Fruit fly (Drosophila melanogaster): ENCODE results near the gene SCCRO.

The SCCRO gene

DNA sequence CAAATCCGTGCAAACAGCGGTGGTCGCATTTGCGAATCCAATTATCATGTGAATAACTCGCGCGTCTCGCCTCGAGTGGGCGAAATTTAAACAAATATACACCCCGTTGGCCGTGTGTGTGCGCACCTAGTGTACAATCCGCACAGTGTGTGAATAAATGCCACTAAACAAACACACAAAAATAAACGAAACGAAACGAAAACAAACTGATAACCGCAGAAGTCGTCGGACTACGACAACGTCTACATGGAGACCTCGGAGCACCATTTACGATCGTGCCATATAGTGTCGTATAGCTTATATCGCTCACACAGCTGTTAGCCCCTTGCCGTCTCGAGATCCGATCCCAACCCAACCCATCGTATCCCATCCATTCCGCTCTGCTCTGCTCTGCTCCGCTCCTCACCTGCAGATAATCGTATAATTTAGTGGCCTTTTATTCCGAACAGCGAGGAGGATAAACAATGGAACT lies 3.3 kb downstream of the SCCRO start:
- TF ChIP-seq OdsH (GFP tag; optimal IDR thresholded peaks at IDR 0.05): peak; percentile 19
- TF ChIP-seq Myc (optimal IDR thresholded peaks at IDR 0.05): no peak
- no peak for TF ChIP-seq ey (GFP tag; optimal IDR thresholded peaks at IDR 0.05)
- TF ChIP-seq Dif (GFP tag; optimal IDR thresholded peaks at IDR 0.05; ENCODE audit: partially characterized antibody): no peak
- no peak for TF ChIP-seq lola (GFP tag; optimal IDR thresholded peaks at IDR 0.05)
- no peak for TF ChIP-seq HLH106 (tag; optimal IDR thresholded peaks at IDR 0.05)
- no peak for TF ChIP-seq CrebA (GFP tag; optimal IDR thresholded peaks at IDR 0.05; ENCODE audit: borderline replicate concordance)
- TF ChIP-seq Dfd (GFP tag; optimal IDR thresholded peaks at IDR 0.05): no peak
- TF ChIP-seq tai (GFP tag; optimal IDR thresholded peaks at IDR 0.05): no peak
- peak; percentile 28 for TF ChIP-seq jim (GFP tag; optimal IDR thresholded peaks at IDR 0.05)
- TF ChIP-seq Hr83 (GFP tag; optimal IDR thresholded peaks at IDR 0.05; ENCODE audit: poor library complexity, severe bottlenecking): peak; percentile 90
- peak; percentile 66 for TF ChIP-seq h (GFP tag; optimal IDR thresholded peaks at IDR 0.05)
- TF ChIP-seq Jra (GFP tag; optimal IDR thresholded peaks at IDR 0.05): no peak
- TF ChIP-seq CG32264 (GFP tag; optimal IDR thresholded peaks at IDR 0.05): peak; percentile 32
- TF ChIP-seq CG9705 (GFP tag; optimal IDR thresholded peaks at IDR 0.05): no peak
- peak; percentile 68 for TF ChIP-seq rgr (GFP tag; optimal IDR thresholded peaks at IDR 0.05)
- TF ChIP-seq br (GFP tag; optimal IDR thresholded peaks at IDR 0.05): peak; percentile 47
- TF ChIP-seq Rel (GFP tag; optimal IDR thresholded peaks at IDR 0.05): peak; percentile 36
- no peak for TF ChIP-seq Rel (tag; optimal IDR thresholded peaks at IDR 0.05)
- TF ChIP-seq psq (GFP tag; optimal IDR thresholded peaks at IDR 0.05): peak; percentile 66
- peak; percentile 55 for TF ChIP-seq Sp1 (GFP tag; optimal IDR thresholded peaks at IDR 0.05)

DNA sequence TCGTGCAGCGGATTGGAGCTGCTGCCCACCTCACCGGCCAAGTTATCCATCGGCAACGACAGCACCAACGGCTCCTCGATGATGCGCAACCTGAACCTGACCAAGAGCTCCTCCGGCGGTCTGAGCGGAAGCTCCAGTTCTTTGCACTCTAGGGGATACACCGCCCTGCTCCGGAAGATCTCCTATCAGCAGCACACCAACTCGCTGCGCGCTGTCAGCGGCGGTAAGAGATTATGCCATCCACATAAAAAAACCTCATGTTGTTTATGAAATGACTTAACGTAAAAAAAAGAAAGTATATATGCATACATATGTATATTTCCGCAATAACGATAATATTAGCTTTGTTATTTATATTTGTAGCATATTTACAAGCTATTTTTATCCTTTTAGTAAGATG lies 5.5 kb downstream of the SCCRO start:
- TF ChIP-seq Rel (GFP tag; optimal IDR thresholded peaks at IDR 0.05) (no peak), Rel (tag; optimal IDR thresholded peaks at IDR 0.05) (peak; percentile 77), dl (GFP tag; optimal IDR thresholded peaks at IDR 0.05; ENCODE audit: insufficient read depth in 1 of 2, partially characterized antibody in 2 of 2) (no peak), woc (GFP tag; optimal IDR thresholded peaks at IDR 0.05) (no peak), psq (GFP tag; optimal IDR thresholded peaks at IDR 0.05) (no peak), usp (GFP tag; optimal IDR thresholded peaks at IDR 0.05) (no peak), HLH106 (tag; optimal IDR thresholded peaks at IDR 0.05) (no peak)

DNA sequence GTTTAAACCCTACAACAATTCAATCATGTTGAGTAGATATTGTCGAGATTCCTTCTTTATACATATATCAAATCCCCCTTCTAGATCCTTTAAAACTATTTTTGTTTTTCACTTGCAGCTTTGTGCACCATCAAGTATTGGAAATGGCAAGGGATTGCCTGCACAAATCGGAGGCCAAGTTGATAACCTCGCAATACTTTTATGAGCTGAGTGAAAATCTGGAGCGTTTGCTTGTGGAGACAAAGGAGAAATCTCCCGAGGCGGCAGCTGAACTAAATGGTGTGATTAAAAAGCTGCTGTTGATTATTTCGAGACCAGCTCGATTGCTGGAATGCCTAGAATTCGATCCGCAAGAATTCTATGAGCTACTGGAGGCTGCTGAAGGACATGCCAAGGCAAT lies 7.3 kb downstream of the SCCRO start:
- TF ChIP-seq rgr (GFP tag; optimal IDR thresholded peaks at IDR 0.05): no peak
- TF ChIP-seq CrebA (GFP tag; optimal IDR thresholded peaks at IDR 0.05; ENCODE audit: borderline replicate concordance): no peak
- no peak for TF ChIP-seq Jra (GFP tag; optimal IDR thresholded peaks at IDR 0.05)
- TF ChIP-seq CG9705 (GFP tag; optimal IDR thresholded peaks at IDR 0.05): no peak
- TF ChIP-seq ey (GFP tag; optimal IDR thresholded peaks at IDR 0.05): no peak
- TF ChIP-seq dl (GFP tag; optimal IDR thresholded peaks at IDR 0.05; ENCODE audit: insufficient read depth in 1 of 2, partially characterized antibody in 2 of 2): no peak
- no peak for TF ChIP-seq Dif (GFP tag; optimal IDR thresholded peaks at IDR 0.05; ENCODE audit: partially characterized antibody)
- no peak for TF ChIP-seq h (GFP tag; optimal IDR thresholded peaks at IDR 0.05)
- TF ChIP-seq CG32264 (GFP tag; optimal IDR thresholded peaks at IDR 0.05): no peak
- TF ChIP-seq br (GFP tag; optimal IDR thresholded peaks at IDR 0.05): no peak
- no peak for TF ChIP-seq psq (GFP tag; optimal IDR thresholded peaks at IDR 0.05)
- TF ChIP-seq brk (GFP tag; optimal IDR thresholded peaks at IDR 0.05): no peak
- TF ChIP-seq foxo (GFP tag; optimal IDR thresholded peaks at IDR 0.05): no peak
- no peak for TF ChIP-seq tai (GFP tag; optimal IDR thresholded peaks at IDR 0.05)
- no peak for TF ChIP-seq GATAd (GFP tag; optimal IDR thresholded peaks at IDR 0.05)
- no peak for TF ChIP-seq Dfd (GFP tag; optimal IDR thresholded peaks at IDR 0.05)
- TF ChIP-seq dmrt93B (GFP tag; optimal IDR thresholded peaks at IDR 0.05): no peak
- TF ChIP-seq Hnf4 (GFP tag; optimal IDR thresholded peaks at IDR 0.05): no peak
- no peak for TF ChIP-seq Sp1 (GFP tag; optimal IDR thresholded peaks at IDR 0.05)

DNA sequence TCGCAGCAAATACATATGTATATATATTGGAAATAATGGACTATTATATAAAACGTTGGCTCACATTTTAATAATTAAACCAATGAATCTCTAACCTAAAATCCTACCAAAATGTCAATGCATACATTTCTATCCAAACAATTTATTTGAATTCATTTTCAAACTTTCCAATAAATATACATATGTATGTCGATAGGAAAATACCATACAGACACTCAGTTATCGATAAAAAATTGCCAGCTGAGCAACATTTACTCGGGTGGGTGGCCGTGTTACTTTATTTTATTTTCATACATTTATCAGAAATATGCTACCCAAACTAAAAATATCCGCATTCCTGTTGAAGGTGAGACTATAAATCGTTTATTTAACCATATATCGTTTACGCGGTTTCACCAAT lies 13.1 kb downstream of the SCCRO start, which contains the start of gene Ufsp2:
Ufsp2 (plus strand) TSS at position 214 of the 400 bp plus-strand sequence.
- TF ChIP-seq brk (GFP tag; optimal IDR thresholded peaks at IDR 0.05) (no peak), Hr83 (GFP tag; optimal IDR thresholded peaks at IDR 0.05; ENCODE audit: poor library complexity, severe bottlenecking) (no peak), dsf (GFP tag; optimal IDR thresholded peaks at IDR 0.05; ENCODE audit: borderline replicate concordance) (no peak), Myc (optimal IDR thresholded peaks at IDR 0.05) (no peak), tai (GFP tag; optimal IDR thresholded peaks at IDR 0.05) (no peak), psq (GFP tag; optimal IDR thresholded peaks at IDR 0.05) (no peak), dl (GFP tag; optimal IDR thresholded peaks at IDR 0.05; ENCODE audit: insufficient read depth in 1 of 2, partially characterized antibody in 2 of 2) (no peak), br (GFP tag; optimal IDR thresholded peaks at IDR 0.05) (no peak), sv (GFP tag; optimal IDR thresholded peaks at IDR 0.05) (no peak), lola (GFP tag; optimal IDR thresholded peaks at IDR 0.05) (no peak), foxo (GFP tag; optimal IDR thresholded peaks at IDR 0.05) (no peak), HLH106 (tag; optimal IDR thresholded peaks at IDR 0.05) (no peak)

All from whole organism, wandering third instar larva.